Worm (Caenorhabditis elegans) whole organism, L3 larva: ENCODE results near the gene fip-2.

ENCODE experiments used
- aly-2 ChIP-seq: fragments of 150-350 bp; optimal IDR thresholded peaks from 2 replicates; lab custom pipeline; 2014; ENCODE audit warnings: missing biosample characterization, missing genetic modification characterization
- ama-1 ChIP-seq: fragments of 150-350 bp; optimal IDR thresholded peaks from 2 replicates; lab custom pipeline; 2018
- ceh-16 ChIP-seq: sonication (generic microtip); optimal IDR thresholded peaks from 2 replicates; lab custom pipeline; 2017; ENCODE audit warnings: missing biosample characterization, missing genetic modification characterization
- ceh-28 ChIP-seq: fragments of 150-350 bp; optimal IDR thresholded peaks from 2 replicates; lab custom pipeline; 2014; ENCODE audit warnings: missing biosample characterization, missing genetic modification reagents, missing genetic modification characterization
- ceh-82 ChIP-seq: fragments of 150-350 bp; optimal IDR thresholded peaks from 2 replicates; lab custom pipeline; 2014; ENCODE audit warnings: missing biosample characterization, missing genetic modification characterization
- ceh-9 ChIP-seq: sonication (generic microtip); optimal IDR thresholded peaks from 2 replicates; lab custom pipeline; 2018; ENCODE audit warnings: missing biosample characterization, missing genetic modification characterization
- daf-12 ChIP-seq: fragments of 150-350 bp; optimal IDR thresholded peaks from 2 replicates; lab custom pipeline; 2014; ENCODE audit warnings: missing biosample characterization, missing genetic modification reagents, missing genetic modification characterization
- egl-27 ChIP-seq: sonication (generic microtip); optimal IDR thresholded peaks from 4 replicates; lab custom pipeline; 2017; ENCODE audit warnings: missing biosample characterization, missing genetic modification reagents, missing genetic modification characterization
- egl-5 ChIP-seq: fragments of 150-350 bp; optimal IDR thresholded peaks from 2 replicates; lab custom pipeline; 2017; ENCODE audit warnings: missing biosample characterization, missing genetic modification reagents, missing genetic modification characterization, inconsistent platforms
- elt-2 ChIP-seq: sonication (generic microtip); optimal IDR thresholded peaks from 2 replicates; lab custom pipeline; 2016; ENCODE audit warnings: missing genetic modification reagents, mild to moderate bottlenecking, missing genetic modification characterization, missing compliant biosample characterization
- elt-3 ChIP-seq, 3 experiments: fragments of 150-350 bp in 1 of 3; sonication (generic microtip) in 2 of 3; optimal IDR thresholded peaks; 2 replicates in 2 of 3; 4 replicates in 1 of 3; lab custom pipeline; 2014 to 2017; ENCODE audit warnings: missing biosample characterization in 3 of 3, missing genetic modification characterization in 3 of 3
- fkh-2 ChIP-seq: fragments of 150-350 bp; optimal IDR thresholded peaks from 2 replicates; lab custom pipeline; 2014; ENCODE audit warnings: missing biosample characterization, missing genetic modification reagents, missing genetic modification characterization
- fos-1 ChIP-seq: fragments of 150-350 bp; optimal IDR thresholded peaks from 2 replicates; lab custom pipeline; 2014; ENCODE audit warnings: missing biosample characterization, missing genetic modification characterization
- jun-1 ChIP-seq: fragments of 150-350 bp; optimal IDR thresholded peaks from 2 replicates; lab custom pipeline; 2014; ENCODE audit warnings: missing biosample characterization, missing genetic modification reagents, missing genetic modification characterization
- lin-39 ChIP-seq: fragments of 150-350 bp; optimal IDR thresholded peaks from 2 replicates; lab custom pipeline; 2018; ENCODE audit warnings: missing biosample characterization, missing genetic modification reagents, missing genetic modification characterization
- lsy-12 ChIP-seq: sonication (generic microtip); optimal IDR thresholded peaks from 2 replicates; lab custom pipeline; 2016; ENCODE audit warnings: mild to moderate bottlenecking, missing genetic modification characterization, missing compliant biosample characterization
- mdl-1 ChIP-seq: fragments of 150-350 bp; optimal IDR thresholded peaks from 2 replicates; lab custom pipeline; 2014; ENCODE audit warnings: missing biosample characterization, missing genetic modification characterization
- nfya-1 ChIP-seq: sonication (generic microtip); optimal IDR thresholded peaks from 2 replicates; lab custom pipeline; 2017; ENCODE audit warnings: missing genetic modification characterization, mild to moderate bottlenecking, missing compliant biosample characterization, antibody characterized with exemption, moderate library complexity; ENCODE audit not compliant: insufficient read depth
- nhr-11 ChIP-seq: fragments of 150-350 bp; optimal IDR thresholded peaks from 2 replicates; lab custom pipeline; 2014; ENCODE audit warnings: missing biosample characterization, missing genetic modification characterization
- nhr-12 ChIP-seq: fragments of 150-350 bp; optimal IDR thresholded peaks from 2 replicates; lab custom pipeline; 2014; ENCODE audit warnings: missing biosample characterization, missing genetic modification characterization
- nhr-23 ChIP-seq: fragments of 150-350 bp; optimal IDR thresholded peaks from 2 replicates; lab custom pipeline; 2014; ENCODE audit warnings: missing biosample characterization, missing genetic modification reagents, missing genetic modification characterization
- nhr-237 ChIP-seq: fragments of 150-350 bp; optimal IDR thresholded peaks from 2 replicates; lab custom pipeline; 2014; ENCODE audit warnings: missing biosample characterization, missing genetic modification characterization
- nhr-25 ChIP-seq: sonication (generic microtip); optimal IDR thresholded peaks from 2 replicates; lab custom pipeline; 2017; ENCODE audit warnings: missing biosample characterization, missing genetic modification characterization
- nhr-43 ChIP-seq: sonication (generic microtip); optimal IDR thresholded peaks from 2 replicates; lab custom pipeline; 2016; ENCODE audit warnings: mild to moderate bottlenecking, missing genetic modification characterization, missing compliant biosample characterization; ENCODE audit not compliant: poor library complexity, severe bottlenecking
- nhr-67 ChIP-seq: fragments of 150-350 bp; optimal IDR thresholded peaks from 2 replicates; lab custom pipeline; 2014; ENCODE audit warnings: missing biosample characterization, missing genetic modification characterization
- nhr-77 ChIP-seq: fragments of 150-350 bp; optimal IDR thresholded peaks from 2 replicates; lab custom pipeline; 2014; ENCODE audit warnings: missing biosample characterization, missing genetic modification characterization
- pqm-1 ChIP-seq: fragments of 150-350 bp; optimal IDR thresholded peaks from 2 replicates; lab custom pipeline; 2017; ENCODE audit warnings: missing biosample characterization, missing genetic modification characterization, inconsistent platforms
- sea-2 ChIP-seq: fragments of 150-350 bp; sonication (generic microtip); optimal IDR thresholded peaks from 4 replicates; lab custom pipeline; 2014; ENCODE audit warnings: missing biosample characterization, missing genetic modification reagents, missing genetic modification characterization
- skn-1 ChIP-seq: fragments of 150-350 bp; optimal IDR thresholded peaks from 2 replicates; lab custom pipeline; 2014; ENCODE audit warnings: missing biosample characterization, missing genetic modification characterization
- snpc-4 ChIP-seq: fragments of 150-350 bp; optimal IDR thresholded peaks from 2 replicates; lab custom pipeline; 2014; ENCODE audit warnings: missing biosample characterization, missing genetic modification characterization
- tbx-2 ChIP-seq: sonication (generic microtip); optimal IDR thresholded peaks from 2 replicates; lab custom pipeline; 2016; ENCODE audit warnings: mild to moderate bottlenecking, missing genetic modification characterization, missing compliant biosample characterization
- unc-39 ChIP-seq: sonication (generic microtip); optimal IDR thresholded peaks from 4 replicates; lab custom pipeline; 2017; ENCODE audit warnings: missing biosample characterization, missing genetic modification characterization
- unc-62 ChIP-seq: fragments of 150-350 bp; sonication (generic microtip); optimal IDR thresholded peaks from 4 replicates; lab custom pipeline; 2014; ENCODE audit warnings: missing biosample characterization, missing genetic modification reagents, missing genetic modification characterization
- zag-1 ChIP-seq: fragments of 150-350 bp; optimal IDR thresholded peaks from 2 replicates; lab custom pipeline; 2014; ENCODE audit warnings: missing biosample characterization, missing genetic modification characterization

Gene fip-2

DNA sequence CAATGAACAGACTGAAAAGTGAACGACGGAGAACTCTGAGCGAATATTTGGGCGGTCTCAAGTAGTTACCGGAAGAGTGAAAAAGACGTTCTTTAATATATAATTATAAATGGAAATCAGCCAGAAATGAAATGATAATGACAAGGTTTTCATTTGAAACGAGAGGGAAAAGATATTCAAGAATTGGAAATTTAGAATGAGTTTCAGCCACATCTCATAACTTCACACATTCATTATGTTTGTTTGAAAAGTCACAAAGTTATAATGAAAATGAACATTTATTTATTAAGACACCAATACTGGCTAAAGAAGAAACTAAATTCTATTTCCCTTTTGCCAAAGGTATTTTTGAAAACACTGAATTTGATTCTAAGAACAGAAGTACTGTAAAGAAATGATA is 16.7 kb upstream of the fip-2 start, which contains the start of gene C25E10.7:
Gene C25E10.7 (minus strand): TSS at position 101 of the 400 bp plus-strand sequence.
- TF ChIP-seq aly-2 (tag; lab: Kevin White, UChicago) (no peak), skn-1 (tag; lab: Kevin White, UChicago) (no peak), nhr-11 (no peak), ceh-16 (tag; lab: Kevin White, UChicago) (no peak), ceh-82 (tag; lab: Kevin White, UChicago) (no peak), mdl-1 (no peak), nhr-25 (tag; lab: Kevin White, UChicago) (no peak), elt-2 (tag; lab: Kevin White, UChicago) (no peak), nhr-23 (tag; lab: Kevin White, UChicago) (no peak), fkh-2 (tag; lab: Kevin White, UChicago) (no peak), lsy-12 (no peak), zag-1 (no peak), egl-27 (tag; lab: Kevin White, UChicago) (no peak), elt-3 (tag; optimal IDR thresholded peaks at IDR 0.05; lab: Kevin White, UChicago) (no peak), unc-62 (GFP tag; lab: Kevin White, UChicago) (no peak)

DNA sequence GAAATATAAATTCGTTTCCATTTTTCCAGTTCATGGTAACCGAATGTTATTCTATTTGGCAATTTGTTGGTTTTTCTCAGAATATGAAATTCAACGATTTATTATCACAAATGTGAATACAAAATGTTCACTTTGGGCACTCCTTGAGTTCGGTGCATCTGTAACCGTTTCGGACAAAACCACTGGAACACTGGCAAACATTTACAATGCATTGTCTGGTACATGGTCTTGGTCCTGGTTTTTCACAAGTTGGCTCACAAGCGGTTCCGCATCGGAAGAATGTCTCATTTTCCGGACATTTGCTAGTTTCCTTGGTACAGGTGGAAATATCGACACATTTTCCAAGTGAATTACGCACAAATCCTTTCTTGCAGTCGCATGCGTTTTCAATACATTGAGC is 14.5 kb upstream of the fip-2 start:
- TF ChIP-seq jun-1: no peak
- TF ChIP-seq zag-1: no peak
- TF ChIP-seq fos-1 (tag; lab: Kevin White, UChicago): no peak
- TF ChIP-seq nhr-237 (tag; lab: Kevin White, UChicago): no peak
- no peak for TF ChIP-seq daf-12
- TF ChIP-seq ama-1 (lab: Kevin White, UChicago): no peak
- no peak for TF ChIP-seq fkh-2 (tag; lab: Kevin White, UChicago)
- no peak for TF ChIP-seq lin-39 (tag; lab: Kevin White, UChicago)
- no peak for TF ChIP-seq egl-5 (tag; lab: Kevin White, UChicago)
- no peak for TF ChIP-seq ceh-82 (tag; lab: Kevin White, UChicago)
- TF ChIP-seq egl-27 (tag; lab: Kevin White, UChicago): no peak
- no peak for TF ChIP-seq nfya-1 (tag; lab: Kevin White, UChicago)
- no peak for TF ChIP-seq elt-2 (tag; lab: Kevin White, UChicago)
- TF ChIP-seq lsy-12: no peak
- TF ChIP-seq sea-2 (GFP tag; lab: Kevin White, UChicago): no peak
- TF ChIP-seq mdl-1: no peak

DNA sequence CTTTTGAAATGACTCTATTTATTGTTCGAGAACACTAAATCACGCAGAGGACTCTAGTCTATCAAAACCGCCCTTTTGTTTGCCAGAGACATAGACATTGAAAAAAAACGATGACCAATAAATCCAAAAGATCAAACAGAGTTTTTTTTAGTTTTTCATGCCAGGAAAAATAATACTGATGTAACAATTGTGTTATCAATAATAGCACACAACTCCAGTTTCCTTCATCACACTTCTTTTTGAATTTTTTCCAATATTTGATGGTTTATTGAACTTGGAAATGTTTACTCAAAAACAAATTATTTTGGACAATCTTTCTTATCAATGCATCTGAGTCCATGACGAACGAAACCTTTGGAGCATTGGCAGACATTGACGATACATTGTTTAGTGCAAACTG is 13.8 kb upstream of the fip-2 start, which contains the start of gene C25E10.8:
Gene C25E10.8 (minus strand): TSS at position 101 of the 400 bp plus-strand sequence.
- TF ChIP-seq nhr-43 (tag; lab: Kevin White, UChicago) (no peak), snpc-4 (tag; lab: Kevin White, UChicago) (no peak), nhr-25 (tag; lab: Kevin White, UChicago) (no peak), pqm-1 (tag; lab: Kevin White, UChicago) (no peak), mdl-1 (no peak), egl-5 (tag; lab: Kevin White, UChicago) (no peak), egl-27 (tag; lab: Kevin White, UChicago) (no peak), ceh-9 (no peak), ama-1 (lab: Kevin White, UChicago) (no peak), ceh-82 (tag; lab: Kevin White, UChicago) (no peak), elt-2 (tag; lab: Kevin White, UChicago) (no peak), lin-39 (tag; lab: Kevin White, UChicago) (no peak), nhr-237 (tag; lab: Kevin White, UChicago) (no peak), tbx-2 (tag; lab: Kevin White, UChicago) (no peak), jun-1 (no peak), nfya-1 (tag; lab: Kevin White, UChicago) (no peak), zag-1 (no peak), nhr-77 (tag; lab: Kevin White, UChicago) (no peak), lsy-12 (no peak)

DNA sequence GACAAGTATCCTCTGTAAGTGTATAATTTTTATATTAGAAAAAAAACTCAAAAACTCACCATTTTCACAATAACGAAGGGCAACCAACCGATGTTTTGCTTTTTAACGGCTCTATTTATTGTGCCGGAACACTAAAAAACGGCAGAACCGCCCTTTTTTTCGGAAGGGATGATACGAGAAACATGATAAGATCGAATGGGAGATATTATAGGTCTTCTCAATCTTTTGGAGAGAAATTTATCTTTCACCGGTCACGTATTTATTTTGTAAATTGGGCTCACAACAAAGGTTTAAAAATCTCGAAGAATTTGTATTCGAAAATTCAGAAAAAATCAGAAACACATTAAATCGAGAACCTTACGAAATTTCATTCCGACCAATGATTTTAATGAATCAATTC is 13.0 kb upstream of the fip-2 start, which contains the start of gene swm-1:
Gene swm-1 (minus strand): TSS at position 101 of the 400 bp plus-strand sequence.
- TF ChIP-seq lin-39 (tag; lab: Kevin White, UChicago): no peak
- no peak for TF ChIP-seq skn-1 (tag; lab: Kevin White, UChicago)
- TF ChIP-seq unc-39: no peak
- TF ChIP-seq nhr-12 (tag; lab: Kevin White, UChicago): no peak
- TF ChIP-seq sea-2 (GFP tag; lab: Kevin White, UChicago): no peak
- no peak for TF ChIP-seq nhr-67 (tag; lab: Kevin White, UChicago)
- TF ChIP-seq daf-12: no peak
- no peak for TF ChIP-seq egl-27 (tag; lab: Kevin White, UChicago)
- TF ChIP-seq mdl-1: no peak
- TF ChIP-seq ceh-28: no peak
